Worm (Caenorhabditis elegans): ENCODE measurements around the gene R08D7.4.

DNA sequence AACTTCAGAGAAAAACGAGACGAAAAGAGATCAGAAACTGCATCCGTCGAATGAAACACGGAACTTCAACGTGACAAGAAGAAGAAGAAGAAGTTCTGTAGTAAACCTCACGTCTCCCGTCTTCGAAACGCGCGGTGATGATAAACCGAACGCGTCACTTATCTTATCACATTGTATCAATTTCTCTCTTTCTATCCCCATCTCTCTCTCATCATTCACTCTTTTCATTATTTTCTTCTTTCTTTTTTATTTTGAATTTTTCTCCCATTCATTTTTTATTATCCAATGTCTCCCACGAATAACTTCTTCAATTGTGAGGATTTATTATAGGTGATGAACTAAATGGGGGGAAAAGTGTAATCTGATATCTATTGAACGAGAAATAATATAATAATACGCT, 15.2 kb downstream of the R08D7.4 start:
- TF ChIP-seq him-1 (tag; optimal IDR thresholded peaks at IDR 0.05) (no peak), nfyb-1 (GFP tag; IDR thresholded peaks at IDR 0.05) (no peak), xnd-1 (tag; optimal IDR thresholded peaks at IDR 0.05) (no peak), tbp1 (GFP tag; optimal IDR thresholded peaks at IDR 0.05) (no peak), lsy-27 (tag; optimal IDR thresholded peaks at IDR 0.05; ENCODE audit: borderline replicate concordance, insufficient read depth) (no peak), ama-1 (optimal IDR thresholded peaks at IDR 0.05) (no peak), ama-1 (GFP tag; optimal IDR thresholded peaks at IDR 0.05) (no peak), bed-2 (GFP tag; IDR thresholded peaks at IDR 0.05) (no peak), sdz-38 (tag; optimal IDR thresholded peaks at IDR 0.05) (no peak)

All from whole organism, young adult.